Fruit fly (Drosophila melanogaster) whole organism, embryonic: ENCODE measurements around the gene Act87E.

Experiments used
- B-H1 ChIP-seq: fragments of 200-800 bp; sonication (Bioruptor generic); IDR thresholded peaks from 3 replicates; pipeline ENCODE4 v1.3.6; 2022; ENCODE audit warnings: missing biosample characterization, missing genetic modification characterization
- CG10366 ChIP-seq: fragments of 200-800 bp; sonication (Bioruptor generic); IDR thresholded peaks from 2 replicates; pipeline ENCODE4 v1.3.6; 2022; ENCODE audit warnings: missing biosample characterization, missing genetic modification characterization
- CG11456 ChIP-seq: fragments of 200-800 bp; sonication (Bioruptor generic); IDR thresholded peaks from 3 replicates; pipeline ENCODE4 v1.3.6; 2022; ENCODE audit warnings: missing biosample characterization, missing genetic modification characterization
- CG12071 ChIP-seq: fragments of 200-800 bp; sonication (Bioruptor generic); optimal IDR thresholded peaks from 3 replicates; lab custom pipeline; 2018; ENCODE audit warnings: missing biosample characterization, mild to moderate bottlenecking, missing genetic modification characterization
- CG12104 ChIP-seq: fragments of 200-800 bp; sonication (Bioruptor generic); optimal IDR thresholded peaks from 3 replicates; lab custom pipeline; 2016; ENCODE audit warnings: missing biosample characterization, missing genetic modification characterization
- CG12155 ChIP-seq: fragments of 200-800 bp; sonication (Bioruptor generic); optimal IDR thresholded peaks from 3 replicates; lab custom pipeline; 2016; ENCODE audit warnings: missing biosample characterization, missing genetic modification characterization
- CG12744 ChIP-seq: fragments of 200-800 bp; sonication (Bioruptor generic); optimal IDR thresholded peaks from 2 replicates; lab custom pipeline; 2016; ENCODE audit warnings: missing biosample characterization, missing genetic modification characterization
- CG12769 ChIP-seq: fragments of 200-800 bp; sonication (Bioruptor generic); optimal IDR thresholded peaks from 2 replicates; lab custom pipeline; 2019; ENCODE audit warnings: missing biosample characterization, mild to moderate bottlenecking, missing genetic modification characterization, moderate library complexity
- CG13424 ChIP-seq: fragments of 200-800 bp; sonication (Bioruptor generic); optimal IDR thresholded peaks from 2 replicates; lab custom pipeline; 2019; ENCODE audit warnings: missing biosample characterization, mild to moderate bottlenecking, missing genetic modification characterization, moderate library complexity
- CG13894 ChIP-seq: fragments of 200-800 bp; sonication (Bioruptor generic); optimal IDR thresholded peaks from 3 replicates; lab custom pipeline; 2018; ENCODE audit warnings: missing biosample characterization, mild to moderate bottlenecking, missing genetic modification characterization, moderate library complexity
- CG14860 ChIP-seq: fragments of 200-800 bp; sonication (Bioruptor generic); IDR thresholded peaks from 3 replicates; pipeline ENCODE4 v1.3.6; 2022; ENCODE audit warnings: missing biosample characterization, missing genetic modification characterization; ENCODE audit not compliant: partially characterized antibody
- CG18476 ChIP-seq: fragments of 200-800 bp; sonication (Bioruptor generic); optimal IDR thresholded peaks from 2 replicates; lab custom pipeline; 2016; ENCODE audit warnings: missing biosample characterization, mild to moderate bottlenecking, missing genetic modification characterization
- CG4360 ChIP-seq: fragments of 200-800 bp; sonication (Bioruptor generic); IDR thresholded peaks from 2 replicates; pipeline ENCODE4 v1.3.6; 2022; ENCODE audit warnings: missing biosample characterization, missing genetic modification characterization
- CG6272 ChIP-seq: fragments of 200-800 bp; sonication (Bioruptor generic); IDR thresholded peaks from 2 replicates; pipeline ENCODE4 v1.3.6; 2022; ENCODE audit warnings: missing biosample characterization, missing genetic modification characterization
- CG7556 ChIP-seq: fragments of 200-800 bp; sonication (Bioruptor generic); optimal IDR thresholded peaks from 2 replicates; lab custom pipeline; 2017; ENCODE audit warnings: missing biosample characterization, mild to moderate bottlenecking, missing genetic modification characterization
- CG7928 ChIP-seq: fragments of 200-800 bp; sonication (Bioruptor generic); optimal IDR thresholded peaks from 2 replicates; lab custom pipeline; 2017; ENCODE audit warnings: missing biosample characterization, mild to moderate bottlenecking, missing genetic modification characterization
- CG9727 ChIP-seq: fragments of 200-800 bp; sonication (Bioruptor generic); optimal IDR thresholded peaks from 3 replicates; lab custom pipeline; 2017; ENCODE audit warnings: missing biosample characterization, mild to moderate bottlenecking, missing genetic modification characterization
- D19A ChIP-seq: fragments of 200-800 bp; optimal IDR thresholded peaks from 3 replicates; lab custom pipeline; 2019; ENCODE audit warnings: missing biosample characterization, mild to moderate bottlenecking, missing genetic modification characterization, moderate library complexity
- Deaf1 ChIP-seq: fragments of 200-800 bp; optimal IDR thresholded peaks from 3 replicates; lab custom pipeline; 2019; ENCODE audit warnings: missing biosample characterization, mild to moderate bottlenecking, missing genetic modification characterization, moderate library complexity
- Dek ChIP-seq: fragments of 200-800 bp; sonication (Bioruptor generic); optimal IDR thresholded peaks from 3 replicates; lab custom pipeline; 2019; ENCODE audit warnings: missing biosample characterization, mild to moderate bottlenecking, missing genetic modification characterization, moderate library complexity
- Dip2 ChIP-seq: fragments of 200-800 bp; sonication (Bioruptor generic); IDR thresholded peaks from 2 replicates; pipeline ENCODE4 v1.3.6; 2022; ENCODE audit warnings: missing biosample characterization, missing genetic modification characterization
- Dp ChIP-seq: fragments of 200-800 bp; sonication (Bioruptor generic); optimal IDR thresholded peaks from 2 replicates; lab custom pipeline; 2018; ENCODE audit warnings: missing biosample characterization, mild to moderate bottlenecking, missing genetic modification characterization, moderate library complexity
- Gug ChIP-seq: fragments of 200-800 bp; sonication (Bioruptor generic); IDR thresholded peaks from 4 replicates; pipeline ENCODE4 v1.3.6; 2022; ENCODE audit warnings: missing biosample characterization, missing genetic modification characterization
- HLH3B ChIP-seq: fragments of 200-800 bp; sonication (Bioruptor generic); IDR thresholded peaks from 2 replicates; pipeline ENCODE4 v1.3.6; 2022; ENCODE audit warnings: missing biosample characterization, missing genetic modification characterization
- Hsf ChIP-seq: fragments of 200-800 bp; sonication (Bioruptor generic); optimal IDR thresholded peaks from 3 replicates; lab custom pipeline; 2016; ENCODE audit warnings: missing biosample characterization, missing genetic modification characterization
- Ptx1 ChIP-seq: fragments of 200-800 bp; sonication (Bioruptor generic); IDR thresholded peaks from 2 replicates; pipeline ENCODE4 v1.3.6; 2022; ENCODE audit warnings: missing biosample characterization, missing genetic modification characterization
- Rfx ChIP-seq: fragments of 200-800 bp; sonication (Bioruptor generic); IDR thresholded peaks from 2 replicates; pipeline ENCODE4 v1.3.6; 2022; ENCODE audit warnings: missing biosample characterization, missing genetic modification characterization
- Sry-δ ChIP-seq: fragments of 200-800 bp; sonication (Bioruptor generic); optimal IDR thresholded peaks from 2 replicates; lab custom pipeline; 2016; ENCODE audit warnings: missing biosample characterization, missing genetic modification characterization
- Trl ChIP-seq, 3 experiments: fragments of >200 bp in 2 of 3; fragments of 200-800 bp in 1 of 3; sonication (Bioruptor generic) in 1 of 3; optimal IDR thresholded peaks; 2 replicates in 1 of 3; 3 replicates in 2 of 3; lab custom pipeline; 2016 to 2017; ENCODE audit warnings: missing biosample characterization in 1 of 3, missing genetic modification characterization in 1 of 3
- Vsx1 ChIP-seq: fragments of 200-800 bp; sonication (Bioruptor generic); optimal IDR thresholded peaks from 2 replicates; lab custom pipeline; 2017; ENCODE audit warnings: missing biosample characterization, mild to moderate bottlenecking, missing genetic modification characterization, missing genetic modification reagents
- ab ChIP-seq: fragments of 200-800 bp; sonication (Bioruptor generic); optimal IDR thresholded peaks from 2 replicates; lab custom pipeline; 2016; ENCODE audit warnings: missing biosample characterization, missing genetic modification characterization
- abd-A ChIP-seq: fragments of 200-800 bp; sonication (Bioruptor generic); optimal IDR thresholded peaks from 3 replicates; lab custom pipeline; 2019; ENCODE audit warnings: missing biosample characterization, mild to moderate bottlenecking, missing genetic modification characterization, moderate library complexity
- amos ChIP-seq: fragments of 200-800 bp; sonication (Bioruptor generic); IDR thresholded peaks from 2 replicates; pipeline ENCODE4 v1.3.6; 2022; ENCODE audit warnings: missing biosample characterization, missing genetic modification characterization; ENCODE audit not compliant: partially characterized antibody
- emc ChIP-seq: fragments of 200-800 bp; sonication (Bioruptor generic); optimal IDR thresholded peaks from 2 replicates; lab custom pipeline; 2016; ENCODE audit warnings: missing biosample characterization, missing genetic modification characterization
- ems ChIP-seq: fragments of 200-800 bp; sonication (Bioruptor generic); optimal IDR thresholded peaks from 3 replicates; lab custom pipeline; 2016; ENCODE audit warnings: missing biosample characterization, missing genetic modification characterization
- fu2 ChIP-seq: fragments of 200-800 bp; sonication (Bioruptor generic); optimal IDR thresholded peaks from 2 replicates; lab custom pipeline; 2016; ENCODE audit warnings: missing biosample characterization, missing genetic modification characterization
- hb ChIP-seq: fragments of 200-800 bp; sonication (Bioruptor generic); IDR thresholded peaks from 3 replicates; pipeline ENCODE4 v1.3.6; 2022; ENCODE audit warnings: missing biosample characterization, missing genetic modification characterization; ENCODE audit not compliant: partially characterized antibody
- hkb ChIP-seq, 2 experiments: fragments of 200-800 bp in 1 of 2; fragments of >200 bp in 1 of 2; sonication (Bioruptor generic) in 1 of 2; IDR thresholded peaks in 1 of 2; optimal IDR thresholded peaks in 1 of 2; 2 replicates each; pipeline versions ENCODE4 v1.3.6 to Lab custom; 2017 to 2022; ENCODE audit warnings: missing biosample characterization in 1 of 2, missing genetic modification characterization in 1 of 2
- kni ChIP-seq: fragments of 200-800 bp; sonication (Bioruptor generic); optimal IDR thresholded peaks from 3 replicates; lab custom pipeline; 2017; ENCODE audit warnings: mild to moderate bottlenecking, missing biosample characterization, missing genetic modification reagents, missing genetic modification characterization
- nerfin-1 ChIP-seq: fragments of 200-800 bp; sonication (Bioruptor generic); optimal IDR thresholded peaks from 3 replicates; lab custom pipeline; 2019; ENCODE audit warnings: missing biosample characterization, mild to moderate bottlenecking, missing genetic modification characterization, moderate library complexity
- odd ChIP-seq: fragments of 200-800 bp; sonication (Bioruptor generic); optimal IDR thresholded peaks from 2 replicates; lab custom pipeline; 2017; ENCODE audit warnings: missing biosample characterization, mild to moderate bottlenecking, missing genetic modification characterization
- pan ChIP-seq, 4 experiments: fragments of >200 bp in 3 of 4; fragments of 200-800 bp in 1 of 4; sonication (Bioruptor generic) in 1 of 4; optimal IDR thresholded peaks in 3 of 4; IDR thresholded peaks in 1 of 4; 2 replicates each; pipeline versions ENCODE4 v1.3.6 to Lab custom; 2017 to 2022; ENCODE audit warnings: missing biosample characterization in 2 of 4, missing genetic modification characterization in 2 of 4, mixed read lengths in 1 of 4
- pzg ChIP-seq: fragments of 200-800 bp; sonication (Bioruptor generic); optimal IDR thresholded peaks from 3 replicates; lab custom pipeline; 2018; ENCODE audit warnings: missing biosample characterization, mild to moderate bottlenecking, missing genetic modification characterization, moderate library complexity
- salm ChIP-seq: fragments of 200-800 bp; sonication (Bioruptor generic); optimal IDR thresholded peaks from 2 replicates; lab custom pipeline; 2018; ENCODE audit warnings: missing biosample characterization, mild to moderate bottlenecking, missing genetic modification characterization
- sisA ChIP-seq: fragments of 200-800 bp; sonication (Bioruptor generic); IDR thresholded peaks from 2 replicates; pipeline ENCODE4 v1.3.6; 2022; ENCODE audit warnings: missing biosample characterization, missing genetic modification characterization
- slbo ChIP-seq: fragments of 200-800 bp; sonication (Bioruptor generic); IDR thresholded peaks from 2 replicates; pipeline ENCODE4 v1.3.6; 2022; ENCODE audit warnings: missing biosample characterization, missing genetic modification characterization
- wdn ChIP-seq: fragments of 200-800 bp; sonication (Bioruptor generic); IDR thresholded peaks from 2 replicates; pipeline ENCODE4 v1.3.6; 2022; ENCODE audit warnings: missing biosample characterization, missing genetic modification characterization
- yki ChIP-seq: fragments of >200 bp; optimal IDR thresholded peaks from 3 replicates; lab custom pipeline; 2018

Gene Act87E

DNA sequence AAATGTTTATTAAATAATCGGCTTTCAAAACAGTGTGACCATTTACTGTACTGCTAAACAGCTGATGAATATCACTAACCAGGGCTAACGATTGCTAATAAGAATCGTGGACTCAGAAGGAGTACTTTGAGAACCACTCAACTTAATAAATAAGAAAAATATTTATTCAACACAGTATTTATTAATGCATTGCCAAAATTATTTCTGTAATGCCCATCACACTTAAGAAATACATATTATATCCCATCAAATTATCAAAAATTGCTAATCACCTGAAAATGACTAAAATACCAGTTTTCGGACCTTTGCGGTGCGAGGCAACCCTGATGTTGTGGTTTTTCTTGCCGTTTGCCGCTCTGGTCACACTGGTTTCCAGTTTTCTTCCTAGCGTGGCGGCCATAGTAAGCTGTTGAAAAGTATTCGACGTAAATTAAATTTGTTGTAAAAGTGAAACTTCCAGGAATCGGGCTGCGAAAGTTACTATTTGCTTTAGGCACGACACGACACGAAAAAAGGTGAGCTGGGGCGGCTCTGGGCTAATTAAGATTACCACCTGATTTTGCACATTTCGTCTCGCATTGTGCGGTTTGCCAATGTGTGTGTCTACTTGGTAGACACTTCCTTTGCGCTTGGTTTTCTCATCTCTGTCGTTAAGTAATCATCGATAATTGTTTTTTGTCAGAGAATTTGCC lies 43.9 kb upstream of the Act87E start, which contains the start of the genes mRpS21 and Droj2 (continued):
- TF ChIP-seq abd-A (tag; lab: Kevin White, UChicago), result no peak
- peak; percentile 59 for TF ChIP-seq CG13894 (tag; lab: Kevin White, UChicago)
- peak; percentile 15 for TF ChIP-seq ems (GFP tag; lab: Kevin White, UChicago)
- peak; percentile 56 for TF ChIP-seq nerfin-1 (tag; lab: Kevin White, UChicago)
- peak; percentile 89 for TF ChIP-seq CG7928 (GFP tag; lab: Kevin White, UChicago)
- TF ChIP-seq Dp, result peak; percentile 37
- peak; percentile 37; the same call in 1 of the 2 replicates for TF ChIP-seq Ptx1 (GFP tag; lab: Robert Waterston, UW)
- peak; percentile 16 for TF ChIP-seq CG18476
- peak; percentile 30; the same call in 1 of the 2 replicates for TF ChIP-seq CG6272 (GFP tag; lab: Robert Waterston, UW)
- TF ChIP-seq D19A (tag; lab: Kevin White, UChicago), result peak; percentile 20
- TF ChIP-seq pzg (GFP tag; lab: Kevin White, UChicago), result peak; percentile 89
- peak; percentile 55 for TF ChIP-seq CG12769 (tag; lab: Kevin White, UChicago)
- TF ChIP-seq pan (optimal IDR thresholded peaks at IDR 0.05; lab: Kevin White, UChicago), result no peak
- TF ChIP-seq pan (GFP tag; optimal IDR thresholded peaks at IDR 0.05 in 1 of 2, IDR thresholded peaks at IDR 0.05 in 1 of 2), result no peak
- TF ChIP-seq CG13424, result peak; percentile 78
- TF ChIP-seq amos (GFP tag; lab: Robert Waterston, UW), result peak; percentile 28; the same call in 1 of the 2 replicates
- TF ChIP-seq Dip2, result no peak
- TF ChIP-seq CG12071 (GFP tag; lab: Kevin White, UChicago), result no peak
- TF ChIP-seq sisA (GFP tag; lab: Robert Waterston, UW), result 0 out of 2 replicates have a peak, but pooled peaks have one; percentile 39
- no peak for TF ChIP-seq yki (lab: Kevin White, UChicago)
- no peak for TF ChIP-seq CG14860
- no peak for TF ChIP-seq B-H1
- TF ChIP-seq Trl (optimal IDR thresholded peaks at IDR 0.05; lab: Kevin White, UChicago), result no peak
- TF ChIP-seq Trl (GFP tag; optimal IDR thresholded peaks at IDR 0.05; lab: Kevin White, UChicago), result peak; percentile 29
- no peak for TF ChIP-seq CG4360 (GFP tag; lab: Robert Waterston, UW)
- peak; percentile 45 for TF ChIP-seq Vsx1 (GFP tag; lab: Kevin White, UChicago)
- peak; percentile 21 for TF ChIP-seq Deaf1 (tag; lab: Kevin White, UChicago)
- peak; percentile 35 for TF ChIP-seq hkb (optimal IDR thresholded peaks at IDR 0.05; lab: Kevin White, UChicago)
- TF ChIP-seq hkb (GFP tag; IDR thresholded peaks at IDR 0.05; lab: Robert Waterston, UW), result no peak; the same call in 1 of the 2 replicates
- peak; percentile 34 for TF ChIP-seq Hsf
- TF ChIP-seq kni (GFP tag; lab: Kevin White, UChicago), result peak; percentile 47
- TF ChIP-seq odd (GFP tag; lab: Kevin White, UChicago), result peak; percentile 37
- TF ChIP-seq HLH3B (GFP tag; lab: Robert Waterston, UW), result peak; percentile 21; the same call in 1 of the 2 replicates
- peak; percentile 11; the same call in 1 of the 2 replicates for TF ChIP-seq CG10366 (GFP tag; lab: Robert Waterston, UW)
- TF ChIP-seq CG9727, result peak; percentile 40
- no peak for TF ChIP-seq hb (GFP tag; lab: Robert Waterston, UW)
- TF ChIP-seq Gug, result 0 out of 4 replicates have a peak, but pooled peaks have one; percentile 12
- peak; percentile 76 for TF ChIP-seq slbo
- TF ChIP-seq fu2 (GFP tag; lab: Kevin White, UChicago), result no peak
- 0 out of 3 replicates have a peak, but pooled peaks have one; percentile 32 for TF ChIP-seq CG11456 (GFP tag; lab: Robert Waterston, UW)
- TF ChIP-seq CG7556, result peak; percentile 22
- peak; percentile 33 for TF ChIP-seq CG12155
- peak; percentile 1 for TF ChIP-seq CG12104 (GFP tag; lab: Kevin White, UChicago)
- peak; percentile 9 for TF ChIP-seq CG12744 (GFP tag; lab: Kevin White, UChicago)
- no peak for TF ChIP-seq emc (GFP tag; lab: Kevin White, UChicago)
- TF ChIP-seq salm (tag; lab: Kevin White, UChicago), result peak; percentile 41
- TF ChIP-seq Rfx (GFP tag; lab: Robert Waterston, UW), result peak; percentile 64
- TF ChIP-seq Sry-δ (GFP tag; lab: Kevin White, UChicago), result peak; percentile 41
- no peak for TF ChIP-seq wdn (GFP tag; lab: Robert Waterston, UW)
- TF ChIP-seq Dek, result peak; percentile 65
- peak; percentile 25 for TF ChIP-seq ab (GFP tag; lab: Kevin White, UChicago)
